Worm (Caenorhabditis elegans) whole organism, L2 larva: Measurements from ENCODE around the gene srw-43.

Experiments
- C34F6.9 ChIP-seq: fragments of 150-350 bp; optimal IDR thresholded peaks from 2 replicates; lab custom pipeline; 2014; ENCODE audit warnings: missing biosample characterization, missing genetic modification characterization
- Y55F3AM.14 ChIP-seq: fragments of 200-800 bp; sonication (Bioruptor generic); optimal IDR thresholded peaks from 2 replicates; lab custom pipeline; 2018; ENCODE audit warnings: mild to moderate bottlenecking, missing genetic modification characterization, missing compliant biosample characterization
- ZK546.5 ChIP-seq: sonication (generic microtip); optimal IDR thresholded peaks from 2 replicates; lab custom pipeline; 2017; ENCODE audit warnings: missing biosample characterization, missing genetic modification characterization
- alr-1 ChIP-seq: fragments of 150-350 bp; optimal IDR thresholded peaks from 2 replicates; lab custom pipeline; 2014; ENCODE audit warnings: missing biosample characterization, missing genetic modification characterization
- aly-2 ChIP-seq: fragments of 150-350 bp; optimal IDR thresholded peaks from 2 replicates; lab custom pipeline; 2014; ENCODE audit warnings: missing biosample characterization, missing genetic modification characterization
- ama-1 ChIP-seq: fragments of 150-350 bp; optimal IDR thresholded peaks from 2 replicates; lab custom pipeline; 2018; ENCODE audit warnings: inconsistent platforms
- blmp-1 ChIP-seq: sonication (generic microtip); optimal IDR thresholded peaks from 2 replicates; lab custom pipeline; 2017; ENCODE audit warnings: missing genetic modification characterization, mild to moderate bottlenecking, missing compliant biosample characterization, antibody characterized with exemption, moderate library complexity; ENCODE audit not compliant: insufficient read depth
- ceh-16 ChIP-seq: fragments of 150-350 bp; optimal IDR thresholded peaks from 2 replicates; lab custom pipeline; 2014; ENCODE audit warnings: missing biosample characterization, missing genetic modification characterization
- ceh-82 ChIP-seq: fragments of 150-350 bp; optimal IDR thresholded peaks from 2 replicates; lab custom pipeline; 2014; ENCODE audit warnings: missing biosample characterization, missing genetic modification characterization
- crh-2 ChIP-seq: sonication (generic microtip); optimal IDR thresholded peaks from 2 replicates; lab custom pipeline; 2017; ENCODE audit warnings: missing biosample characterization, missing genetic modification characterization
- dmd-4 ChIP-seq: sonication (generic microtip); optimal IDR thresholded peaks from 2 replicates; lab custom pipeline; 2017; ENCODE audit warnings: missing biosample characterization, missing genetic modification characterization
- egl-27 ChIP-seq: sonication (generic microtip); optimal IDR thresholded peaks from 3 replicates; lab custom pipeline; 2017; ENCODE audit warnings: missing biosample characterization, missing genetic modification reagents, missing genetic modification characterization
- elt-1 ChIP-seq: fragments of 150-350 bp; optimal IDR thresholded peaks from 2 replicates; lab custom pipeline; 2014; ENCODE audit warnings: missing biosample characterization, missing genetic modification characterization
- gmeb-1 ChIP-seq: fragments of 150-350 bp; optimal IDR thresholded peaks from 2 replicates; lab custom pipeline; 2014; ENCODE audit warnings: missing biosample characterization, missing genetic modification characterization
- lin-11 ChIP-seq: fragments of 150-350 bp; sonication (generic microtip); optimal IDR thresholded peaks from 2 replicates; lab custom pipeline; 2014; ENCODE audit warnings: missing biosample characterization, missing genetic modification characterization, inconsistent platforms, mixed read lengths
- lin-13 ChIP-seq: fragments of 150-350 bp; optimal IDR thresholded peaks from 2 replicates; lab custom pipeline; 2014; ENCODE audit warnings: missing biosample characterization, missing genetic modification reagents, missing genetic modification characterization
- lsy-2 ChIP-seq, 2 experiments: fragments of 150-350 bp in 1 of 2; sonication (generic microtip) in 1 of 2; optimal IDR thresholded peaks; 2 replicates each; lab custom pipeline; 2014 to 2017; ENCODE audit warnings: missing biosample characterization in 2 of 2, missing genetic modification characterization in 2 of 2
- mab-5 ChIP-seq: fragments of 150-350 bp; optimal IDR thresholded peaks from 2 replicates; lab custom pipeline; 2014; ENCODE audit warnings: missing biosample characterization, missing genetic modification characterization
- mbf-1 ChIP-seq: sonication (generic microtip); optimal IDR thresholded peaks from 2 replicates; lab custom pipeline; 2017; ENCODE audit warnings: missing biosample characterization, missing genetic modification characterization
- mdl-1 ChIP-seq, 2 experiments: fragments of 150-350 bp in 1 of 2; sonication (generic microtip) in 1 of 2; optimal IDR thresholded peaks; 2 replicates each; lab custom pipeline; 2017; ENCODE audit warnings: missing biosample characterization in 2 of 2, missing genetic modification characterization in 2 of 2
- nhr-10 ChIP-seq: sonication (generic microtip); optimal IDR thresholded peaks from 2 replicates; lab custom pipeline; 2017; ENCODE audit warnings: missing biosample characterization, missing genetic modification characterization
- nhr-12 ChIP-seq: fragments of 150-350 bp; optimal IDR thresholded peaks from 2 replicates; lab custom pipeline; 2014; ENCODE audit warnings: missing biosample characterization, missing genetic modification characterization
- nhr-129 ChIP-seq: fragments of 150-350 bp; optimal IDR thresholded peaks from 2 replicates; lab custom pipeline; 2014; ENCODE audit warnings: missing biosample characterization, missing genetic modification characterization
- nhr-21 ChIP-seq: fragments of 150-350 bp; optimal IDR thresholded peaks from 2 replicates; lab custom pipeline; 2014; ENCODE audit warnings: missing biosample characterization, missing genetic modification characterization
- nhr-23 ChIP-seq: fragments of 150-350 bp; optimal IDR thresholded peaks from 2 replicates; lab custom pipeline; 2014; ENCODE audit warnings: missing biosample characterization, missing genetic modification reagents, missing genetic modification characterization
- nhr-237 ChIP-seq: fragments of 150-350 bp; optimal IDR thresholded peaks from 2 replicates; lab custom pipeline; 2014; ENCODE audit warnings: missing biosample characterization, missing genetic modification characterization
- nhr-25 ChIP-seq: fragments of 150-350 bp; sonication (generic microtip); optimal IDR thresholded peaks from 3 replicates; lab custom pipeline; 2014; ENCODE audit warnings: missing biosample characterization, missing genetic modification characterization
- nhr-6 ChIP-seq: fragments of 150-350 bp; optimal IDR thresholded peaks from 2 replicates; lab custom pipeline; 2014; ENCODE audit warnings: missing biosample characterization, missing genetic modification characterization
- peb-1 ChIP-seq: fragments of 150-350 bp; optimal IDR thresholded peaks from 2 replicates; lab custom pipeline; 2014; ENCODE audit warnings: missing biosample characterization, missing genetic modification characterization
- sem-4 ChIP-seq: fragments of 150-350 bp; optimal IDR thresholded peaks from 2 replicates; lab custom pipeline; 2014; ENCODE audit warnings: missing biosample characterization, missing genetic modification reagents, missing genetic modification characterization
- sma-3 ChIP-seq: sonication (generic microtip); optimal IDR thresholded peaks from 2 replicates; lab custom pipeline; 2016; ENCODE audit warnings: missing genetic modification reagents, missing genetic modification characterization, missing compliant biosample characterization
- snpc-4 ChIP-seq: fragments of 150-350 bp; optimal IDR thresholded peaks from 2 replicates; lab custom pipeline; 2014; ENCODE audit warnings: missing biosample characterization, missing genetic modification characterization
- unc-39 ChIP-seq: fragments of 150-350 bp; optimal IDR thresholded peaks from 2 replicates; lab custom pipeline; 2014; ENCODE audit warnings: missing biosample characterization, missing genetic modification characterization
- unc-55 ChIP-seq: fragments of 150-350 bp; sonication (generic microtip); optimal IDR thresholded peaks from 3 replicates; lab custom pipeline; 2014; ENCODE audit warnings: missing biosample characterization, missing genetic modification reagents, missing genetic modification characterization
- unc-62 ChIP-seq: fragments of 150-350 bp; optimal IDR thresholded peaks from 2 replicates; lab custom pipeline; 2014; ENCODE audit warnings: missing biosample characterization, missing genetic modification reagents, missing genetic modification characterization
- zag-1 ChIP-seq: fragments of 150-350 bp; optimal IDR thresholded peaks from 2 replicates; lab custom pipeline; 2014; ENCODE audit warnings: missing biosample characterization, missing genetic modification characterization
- ztf-1 ChIP-seq: fragments of 200-800 bp; sonication (Bioruptor generic); conservative IDR thresholded peaks from 2 replicates; pipeline ENCODE4 v1.3.6; 2022; ENCODE audit warnings: missing genetic modification characterization, missing compliant biosample characterization
- ztf-11 ChIP-seq: sonication (generic microtip); optimal IDR thresholded peaks from 2 replicates; lab custom pipeline; 2017; ENCODE audit warnings: missing biosample characterization, missing genetic modification characterization
- ztf-4 ChIP-seq: fragments of 150-350 bp; optimal IDR thresholded peaks from 2 replicates; lab custom pipeline; 2014; ENCODE audit warnings: missing biosample characterization, missing genetic modification characterization

Gene srw-43

DNA sequence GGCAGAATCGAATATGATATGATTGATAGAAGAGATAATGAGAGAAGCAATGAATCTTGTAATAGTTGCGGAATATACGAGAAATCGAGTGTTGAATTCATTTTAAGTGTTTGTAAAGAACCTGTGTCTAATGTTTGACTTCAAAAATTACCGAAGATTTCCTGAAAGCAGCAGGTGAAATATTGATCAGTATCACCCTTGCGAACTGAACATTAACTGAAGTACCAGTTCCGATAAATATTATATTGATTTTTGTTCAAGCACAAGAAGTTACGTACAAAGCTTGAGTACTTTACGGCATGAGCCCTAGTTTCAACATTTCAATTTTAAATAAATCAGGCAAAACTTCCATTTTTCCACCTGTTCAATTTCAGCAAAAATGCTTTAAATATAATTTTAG lies 6.6 kb upstream of the srw-43 start, which contains the start of gene srz-103:
TSS of gene srz-103 (minus strand) at position 101 of the 400 bp plus-strand sequence.
- TF ChIP-seq ama-1 (no peak), ztf-4 (tag; lab: Kevin White, UChicago) (no peak)

DNA sequence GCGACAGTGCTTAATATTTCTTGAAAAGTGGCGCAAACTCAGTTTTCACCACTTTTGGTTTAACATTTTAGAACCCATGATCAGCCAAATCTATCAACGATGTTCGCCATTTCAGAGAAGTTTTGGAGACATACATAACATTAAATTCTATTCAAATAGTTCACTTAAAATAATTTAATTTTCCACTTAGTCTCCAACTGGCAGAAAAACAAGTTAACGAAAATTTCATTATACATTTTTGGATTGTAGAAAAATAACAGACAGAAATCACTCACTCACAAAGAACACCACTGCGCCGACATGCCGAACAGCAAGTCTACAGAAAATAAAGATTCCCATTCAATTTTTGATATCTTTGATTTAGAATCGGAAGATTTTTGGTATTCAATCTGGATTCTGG lies 5.8 kb upstream of the srw-43 start, which contains the start of gene srw-44:
TSS of gene srw-44 (plus strand) at position 301 of the 400 bp plus-strand sequence.
- TF ChIP-seq mdl-1 (tag; optimal IDR thresholded peaks at IDR 0.05; lab: Kevin White, UChicago) (no peak), unc-55 (GFP tag; lab: Kevin White, UChicago) (no peak), lin-13 (GFP tag; lab: Kevin White, UChicago) (no peak), ceh-16 (tag; lab: Kevin White, UChicago) (no peak), unc-62 (no peak), zag-1 (tag; lab: Kevin White, UChicago) (no peak), crh-2 (tag; lab: Kevin White, UChicago) (no peak), mbf-1 (tag; lab: Kevin White, UChicago) (no peak), elt-1 (tag; lab: Kevin White, UChicago) (no peak), snpc-4 (tag; lab: Kevin White, UChicago) (no peak), nhr-25 (tag; lab: Kevin White, UChicago) (no peak), mab-5 (tag; lab: Kevin White, UChicago) (no peak)

DNA sequence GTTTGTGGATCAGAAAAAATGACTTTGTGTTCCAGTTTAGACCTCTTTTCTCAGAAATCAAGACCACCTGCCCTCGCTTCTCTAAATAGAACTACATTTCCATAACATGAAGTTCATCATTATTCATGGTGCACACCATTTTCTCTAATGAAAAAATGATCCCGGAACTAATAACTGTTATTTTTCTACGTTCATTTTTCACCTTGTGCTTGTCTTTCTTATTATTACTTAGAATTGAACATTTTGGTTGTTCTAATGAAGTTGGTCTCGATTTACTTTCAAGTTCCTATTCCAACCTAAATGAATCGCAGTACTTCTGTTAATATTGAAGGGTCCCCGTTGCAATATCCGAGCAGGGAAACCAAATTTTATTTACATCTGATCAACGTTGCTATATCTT lies 2.9 kb upstream of the srw-43 start, which contains the start of gene srw-36:
TSS of gene srw-36 (plus strand) at position 301 of the 400 bp plus-strand sequence.
- TF ChIP-seq elt-1 (tag; lab: Kevin White, UChicago) (no peak), zag-1 (tag; lab: Kevin White, UChicago) (no peak), ceh-16 (tag; lab: Kevin White, UChicago) (no peak), mdl-1 (tag; optimal IDR thresholded peaks at IDR 0.05; lab: Kevin White, UChicago) (no peak), gmeb-1 (tag; lab: Kevin White, UChicago) (no peak), sem-4 (tag; lab: Kevin White, UChicago) (no peak), nhr-129 (no peak), Y55F3AM.14 (GFP tag; lab: Kevin White, UChicago) (no peak), sma-3 (GFP tag; lab: Kevin White, UChicago) (no peak), lin-11 (no peak), ztf-11 (no peak), nhr-23 (no peak), unc-39 (tag; lab: Kevin White, UChicago) (no peak), peb-1 (tag; lab: Kevin White, UChicago) (no peak), lin-13 (GFP tag; lab: Kevin White, UChicago) (no peak), egl-27 (tag; lab: Kevin White, UChicago) (no peak)

DNA sequence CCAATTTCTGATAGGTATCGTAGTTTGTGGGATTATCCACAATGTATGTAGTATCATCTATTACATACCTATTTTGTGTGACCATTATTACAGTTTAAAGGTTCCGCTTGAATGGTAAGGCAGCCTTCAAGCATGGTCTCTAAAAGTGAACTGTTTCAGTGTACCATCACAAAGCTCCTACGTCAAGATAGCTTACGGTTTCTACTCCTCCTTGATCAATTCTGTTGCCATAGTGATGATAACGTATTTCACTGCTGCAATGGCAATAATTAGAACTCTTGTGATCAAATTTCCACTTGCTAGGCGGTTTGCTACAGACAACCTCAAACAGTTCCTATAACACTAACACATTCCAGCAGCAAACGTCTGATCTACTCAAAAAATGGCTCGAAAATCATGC lies 2.5 kb upstream of the srw-43 start:
- TF ChIP-seq peb-1 (tag; lab: Kevin White, UChicago) (no peak), C34F6.9 (tag; lab: Kevin White, UChicago) (no peak), ama-1 (no peak), lsy-2 (tag; optimal IDR thresholded peaks at IDR 0.05; lab: Kevin White, UChicago) (no peak)

DNA sequence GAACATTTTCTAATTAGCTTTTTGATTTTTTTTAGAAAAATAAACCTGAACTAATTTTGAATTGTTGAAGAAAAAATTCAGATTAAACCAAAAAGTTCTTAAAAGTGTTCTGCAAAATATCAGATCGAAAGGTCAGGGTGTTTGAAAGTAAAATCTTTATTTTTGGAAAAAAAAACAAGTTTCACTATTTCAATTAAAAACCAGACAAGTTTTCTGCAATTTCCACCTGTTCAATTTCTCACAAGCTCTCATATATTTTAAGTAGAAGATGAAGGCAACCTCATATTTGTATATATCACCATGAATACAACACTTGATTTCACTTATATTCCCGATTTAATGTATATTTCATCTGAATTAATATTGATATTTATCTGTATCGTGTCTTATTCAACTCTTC lies 1.4 kb downstream of the srw-43 start, which contains the start of gene srz-102:
TSS of gene srz-102 (plus strand) at position 301 of the 400 bp plus-strand sequence.
- TF ChIP-seq elt-1 (tag; lab: Kevin White, UChicago) (no peak), nhr-10 (tag; lab: Kevin White, UChicago) (no peak), Y55F3AM.14 (GFP tag; lab: Kevin White, UChicago) (no peak), ceh-16 (tag; lab: Kevin White, UChicago) (no peak), aly-2 (tag; lab: Kevin White, UChicago) (no peak), ztf-1 (GFP tag; lab: Robert Waterston, UW) (no peak), zag-1 (tag; lab: Kevin White, UChicago) (no peak), gmeb-1 (tag; lab: Kevin White, UChicago) (no peak), alr-1 (tag; lab: Kevin White, UChicago) (no peak), ZK546.5 (tag; lab: Kevin White, UChicago) (no peak), C34F6.9 (tag; lab: Kevin White, UChicago) (no peak), mab-5 (tag; lab: Kevin White, UChicago) (no peak)

DNA sequence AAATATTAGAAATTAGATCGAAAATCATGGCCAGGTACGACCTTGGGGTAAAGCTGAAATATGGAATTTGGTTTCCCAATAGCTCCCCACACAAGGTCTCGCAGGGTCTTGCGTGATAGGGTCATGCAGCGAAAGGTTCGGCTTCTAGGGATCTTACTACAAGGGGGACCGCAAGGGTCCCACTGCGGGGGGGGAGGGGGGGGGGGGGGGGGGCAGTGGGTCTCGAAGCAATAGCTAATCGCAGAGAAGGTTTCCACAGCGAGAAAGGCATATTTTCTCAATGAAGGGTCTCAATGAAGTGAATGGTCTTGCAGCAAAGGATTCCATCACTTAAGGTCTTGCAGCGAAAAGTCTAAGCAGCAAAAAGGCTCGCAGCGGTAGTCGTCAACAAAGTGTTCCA lies 7.2 kb downstream of the srw-43 start:
- no peak for TF ChIP-seq mab-5 (tag; lab: Kevin White, UChicago)
- TF ChIP-seq crh-2 (tag; lab: Kevin White, UChicago): no peak
- no peak for TF ChIP-seq nhr-23
- TF ChIP-seq mdl-1 (tag; optimal IDR thresholded peaks at IDR 0.05; lab: Kevin White, UChicago): no peak
- no peak for TF ChIP-seq nhr-237 (tag; lab: Kevin White, UChicago)
- no peak for TF ChIP-seq blmp-1
- TF ChIP-seq nhr-6 (tag; lab: Kevin White, UChicago): no peak
- TF ChIP-seq snpc-4 (tag; lab: Kevin White, UChicago): no peak
- TF ChIP-seq nhr-12 (tag; lab: Kevin White, UChicago): no peak
- no peak for TF ChIP-seq gmeb-1 (tag; lab: Kevin White, UChicago)
- no peak for TF ChIP-seq C34F6.9 (tag; lab: Kevin White, UChicago)
- no peak for TF ChIP-seq dmd-4 (tag; lab: Kevin White, UChicago)
- no peak for TF ChIP-seq unc-39 (tag; lab: Kevin White, UChicago)
- TF ChIP-seq aly-2 (tag; lab: Kevin White, UChicago): no peak
- no peak for TF ChIP-seq nhr-21
- no peak for TF ChIP-seq sma-3 (GFP tag; lab: Kevin White, UChicago)
- no peak for TF ChIP-seq ceh-82 (tag; lab: Kevin White, UChicago)
- TF ChIP-seq ama-1: no peak
